Worm (Caenorhabditis elegans): ENCODE results near the gene F53C3.4.

F53C3.4 gene

ce11 chrII:3901108-3901507 is at the start of gene F53C3.4:
Gene F53C3.4, plus strand, starts transcription at chrII:3901408.
- TF ChIP-seq tra-4 (tag; optimal IDR thresholded peaks at IDR 0.05) (no peak), F13C5.2 (tag; optimal IDR thresholded peaks at IDR 0.05) (no peak), ceh-13 (GFP tag; optimal IDR thresholded peaks at IDR 0.05) (no peak), hmbx-1 (tag; optimal IDR thresholded peaks at IDR 0.05) (no peak), sea-1 (GFP tag; conservative IDR thresholded peaks at IDR 0.05) (no peak), aly-1 (tag; optimal IDR thresholded peaks at IDR 0.05) (no peak), tbx-11 (GFP tag; IDR thresholded peaks at IDR 0.05) (no peak), tbx-37 (GFP tag; conservative IDR thresholded peaks at IDR 0.05) (no peak), ets-7 (tag; optimal IDR thresholded peaks at IDR 0.05) (no peak), ceh-36 (tag; optimal IDR thresholded peaks at IDR 0.05) (no peak), B0310.2 (tag; optimal IDR thresholded peaks at IDR 0.05) (no peak), pes-1 (GFP tag; IDR thresholded peaks at IDR 0.05) (no peak), hnd-1 (tag; optimal IDR thresholded peaks at IDR 0.05) (no peak), hmg-4 (GFP tag; optimal IDR thresholded peaks at IDR 0.05) (no peak), flt-1 (GFP tag; IDR thresholded peaks at IDR 0.05) (no peak), ama-1 (optimal IDR thresholded peaks at IDR 0.05) (no peak), scrt-1 (GFP tag; IDR thresholded peaks at IDR 0.05) (no peak)

DNA sequence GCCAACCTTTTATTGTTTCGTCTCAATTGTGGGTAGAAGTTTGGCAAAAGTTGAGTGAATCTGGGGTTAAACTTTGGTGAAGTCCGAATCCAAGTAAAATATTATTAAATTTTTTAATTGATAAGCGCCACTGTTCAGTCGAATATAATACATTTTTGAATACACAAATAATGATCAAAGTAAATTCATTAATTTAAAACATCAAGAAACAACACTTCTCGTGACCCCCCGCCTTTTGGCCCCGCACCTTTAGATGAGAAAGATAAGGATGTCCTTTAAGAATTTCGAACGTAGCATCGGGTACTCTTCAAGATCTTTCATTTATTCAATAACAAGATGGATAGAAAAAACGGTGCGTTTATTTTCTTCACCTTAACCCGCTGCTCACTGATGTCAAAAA is 48.6 kb upstream of the F53C3.4 start, which contains the start of gene nhr-257:
TSS of gene nhr-257 (plus strand) at position 301 of the 400 bp plus-strand sequence.
- TF ChIP-seq hmg-4 (GFP tag; optimal IDR thresholded peaks at IDR 0.05) (no peak), scrt-1 (GFP tag; IDR thresholded peaks at IDR 0.05) (no peak), sea-1 (GFP tag; conservative IDR thresholded peaks at IDR 0.05) (no peak), ets-7 (tag; optimal IDR thresholded peaks at IDR 0.05) (no peak), tbx-11 (GFP tag; IDR thresholded peaks at IDR 0.05) (no peak), tbx-37 (GFP tag; conservative IDR thresholded peaks at IDR 0.05) (no peak), F13C5.2 (tag; optimal IDR thresholded peaks at IDR 0.05) (no peak), flt-1 (GFP tag; IDR thresholded peaks at IDR 0.05) (no peak), aly-1 (tag; optimal IDR thresholded peaks at IDR 0.05) (no peak), tra-4 (tag; optimal IDR thresholded peaks at IDR 0.05) (no peak), hmbx-1 (tag; optimal IDR thresholded peaks at IDR 0.05) (no peak), pes-1 (GFP tag; IDR thresholded peaks at IDR 0.05) (no peak), ceh-36 (tag; optimal IDR thresholded peaks at IDR 0.05) (no peak), B0310.2 (tag; optimal IDR thresholded peaks at IDR 0.05) (no peak), ceh-13 (GFP tag; optimal IDR thresholded peaks at IDR 0.05) (no peak), ama-1 (optimal IDR thresholded peaks at IDR 0.05) (no peak)

DNA sequence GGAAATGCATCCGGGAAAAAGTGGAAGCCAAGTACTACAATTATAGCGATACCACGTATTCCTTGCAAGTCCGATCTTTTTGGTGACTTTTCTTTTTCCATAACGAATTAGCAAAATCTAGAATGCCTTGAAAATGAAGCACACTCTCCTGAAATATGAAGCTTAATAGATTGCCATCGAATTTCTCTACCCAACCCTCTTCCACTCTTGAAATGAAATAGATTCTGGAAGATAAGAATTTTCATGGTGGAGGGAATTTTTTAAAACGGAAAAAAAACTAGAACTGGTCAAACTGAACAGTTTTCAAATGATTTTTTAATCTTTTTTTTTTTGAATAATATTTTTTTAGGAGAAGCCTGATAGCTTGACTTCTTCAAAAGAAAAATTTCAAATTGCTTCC is 40.4 kb upstream of the F53C3.4 start, which contains the start of gene oac-11:
TSS of gene oac-11 (minus strand) at position 101 of the 400 bp plus-strand sequence.
- TF ChIP-seq pes-1 (GFP tag; IDR thresholded peaks at IDR 0.05) (no peak), flt-1 (GFP tag; IDR thresholded peaks at IDR 0.05) (no peak), F13C5.2 (tag; optimal IDR thresholded peaks at IDR 0.05) (no peak), aly-1 (tag; optimal IDR thresholded peaks at IDR 0.05) (no peak), scrt-1 (GFP tag; IDR thresholded peaks at IDR 0.05) (no peak)

DNA sequence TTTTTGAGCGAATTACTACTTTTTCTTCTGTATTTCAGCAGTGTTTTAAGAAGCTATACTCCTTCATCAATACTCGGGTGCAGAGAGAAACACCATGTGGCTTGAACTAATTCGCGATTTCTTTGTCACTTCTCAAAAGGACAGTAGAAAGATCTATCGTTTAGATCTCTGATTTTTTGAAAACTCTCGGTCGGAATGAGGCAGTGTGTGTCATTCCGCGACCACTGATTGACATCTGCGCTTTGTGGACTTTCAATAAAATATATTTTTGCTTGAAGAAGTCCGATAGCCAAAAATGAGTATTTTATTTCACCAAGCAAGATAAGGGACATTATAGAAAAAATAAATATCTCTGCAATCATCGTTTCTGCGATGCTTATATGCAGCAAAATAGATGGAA is 39.2 kb upstream of the F53C3.4 start:
- TF ChIP-seq ets-7 (tag; optimal IDR thresholded peaks at IDR 0.05), result no peak
- no peak for TF ChIP-seq F13C5.2 (tag; optimal IDR thresholded peaks at IDR 0.05)
- no peak for TF ChIP-seq flt-1 (GFP tag; IDR thresholded peaks at IDR 0.05)
- no peak for TF ChIP-seq tra-4 (tag; optimal IDR thresholded peaks at IDR 0.05)
- no peak for TF ChIP-seq ama-1 (optimal IDR thresholded peaks at IDR 0.05)
- no peak for TF ChIP-seq hmbx-1 (tag; optimal IDR thresholded peaks at IDR 0.05)
- TF ChIP-seq ceh-36 (tag; optimal IDR thresholded peaks at IDR 0.05), result no peak
- TF ChIP-seq ceh-13 (GFP tag; optimal IDR thresholded peaks at IDR 0.05), result no peak

DNA sequence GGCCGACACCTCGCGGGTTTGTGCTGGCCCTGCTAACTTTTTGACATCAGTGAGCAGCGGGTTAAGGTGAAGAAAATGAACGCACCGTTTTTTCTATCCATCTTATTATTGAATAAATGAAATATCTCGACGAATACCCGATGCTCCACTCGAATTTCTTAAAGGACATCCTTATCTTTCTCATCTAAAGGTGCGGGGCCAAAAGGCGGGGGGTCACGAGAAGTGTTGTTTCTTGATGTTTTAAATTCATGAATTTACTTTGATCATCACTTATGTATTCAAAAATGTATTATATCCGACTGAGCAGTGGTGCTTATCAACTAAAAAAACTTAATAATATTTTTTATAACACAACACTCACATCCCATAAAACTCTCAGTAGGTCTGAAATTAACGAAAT is 36.6 kb upstream of the F53C3.4 start, which contains the start of gene nhr-261:
TSS of gene nhr-261 (minus strand) at position 101 of the 400 bp plus-strand sequence.
- TF ChIP-seq ets-7 (tag; optimal IDR thresholded peaks at IDR 0.05) (no peak), B0310.2 (tag; optimal IDR thresholded peaks at IDR 0.05) (no peak), ama-1 (optimal IDR thresholded peaks at IDR 0.05) (no peak), tra-4 (tag; optimal IDR thresholded peaks at IDR 0.05) (no peak), ceh-36 (tag; optimal IDR thresholded peaks at IDR 0.05) (no peak), pes-1 (GFP tag; IDR thresholded peaks at IDR 0.05) (no peak), tbx-37 (GFP tag; conservative IDR thresholded peaks at IDR 0.05) (no peak), hnd-1 (tag; optimal IDR thresholded peaks at IDR 0.05) (no peak), flt-1 (GFP tag; IDR thresholded peaks at IDR 0.05) (no peak), sea-1 (GFP tag; conservative IDR thresholded peaks at IDR 0.05) (no peak), ceh-13 (GFP tag; optimal IDR thresholded peaks at IDR 0.05) (no peak), hmg-4 (GFP tag; optimal IDR thresholded peaks at IDR 0.05) (no peak), F13C5.2 (tag; optimal IDR thresholded peaks at IDR 0.05) (no peak), aly-1 (tag; optimal IDR thresholded peaks at IDR 0.05) (no peak), hmbx-1 (tag; optimal IDR thresholded peaks at IDR 0.05) (no peak), tbx-11 (GFP tag; IDR thresholded peaks at IDR 0.05) (no peak)

- TF ChIP-seq B0310.2 (tag; optimal IDR thresholded peaks at IDR 0.05) (no peak), ama-1 (optimal IDR thresholded peaks at IDR 0.05) (no peak), hnd-1 (tag; optimal IDR thresholded peaks at IDR 0.05) (no peak), ceh-13 (GFP tag; optimal IDR thresholded peaks at IDR 0.05) (no peak), flt-1 (GFP tag; IDR thresholded peaks at IDR 0.05) (no peak), tbx-11 (GFP tag; IDR thresholded peaks at IDR 0.05) (no peak), tra-4 (tag; optimal IDR thresholded peaks at IDR 0.05) (no peak), tbx-37 (GFP tag; conservative IDR thresholded peaks at IDR 0.05) (no peak), aly-1 (tag; optimal IDR thresholded peaks at IDR 0.05) (no peak), ceh-36 (tag; optimal IDR thresholded peaks at IDR 0.05) (no peak), hmbx-1 (tag; optimal IDR thresholded peaks at IDR 0.05) (no peak), F13C5.2 (tag; optimal IDR thresholded peaks at IDR 0.05) (no peak)
Measured at ce11 chrII:3869601-3870000, 31.6 kb upstream of the F53C3.4 start, which contains the start of gene oac-10. Gene oac-10, plus strand, starts transcription at chrII:3869901.

- TF ChIP-seq hnd-1 (tag; optimal IDR thresholded peaks at IDR 0.05), result no peak
- TF ChIP-seq tbx-11 (GFP tag; IDR thresholded peaks at IDR 0.05), result no peak
Measured at ce11 chrII:3877127-3877526, 24.1 kb upstream of the F53C3.4 start, which contains the start of gene nep-3. Gene nep-3, minus strand, starts transcription at chrII:3877227.

ce11 chrII:3877874-3878273 is 23.3 kb upstream of the F53C3.4 start, which contains the start of gene sdz-7:
Gene sdz-7, minus strand, starts transcription at chrII:3877974.
- TF ChIP-seq F13C5.2 (tag; optimal IDR thresholded peaks at IDR 0.05) (no peak), flt-1 (GFP tag; IDR thresholded peaks at IDR 0.05) (no peak), hnd-1 (tag; optimal IDR thresholded peaks at IDR 0.05) (no peak), tbx-37 (GFP tag; conservative IDR thresholded peaks at IDR 0.05) (no peak), sea-1 (GFP tag; conservative IDR thresholded peaks at IDR 0.05) (no peak), ama-1 (optimal IDR thresholded peaks at IDR 0.05) (no peak), scrt-1 (GFP tag; IDR thresholded peaks at IDR 0.05) (no peak), hmbx-1 (tag; optimal IDR thresholded peaks at IDR 0.05) (no peak), pes-1 (GFP tag; IDR thresholded peaks at IDR 0.05) (no peak), ceh-36 (tag; optimal IDR thresholded peaks at IDR 0.05) (no peak), tra-4 (tag; optimal IDR thresholded peaks at IDR 0.05) (no peak), tbx-11 (GFP tag; IDR thresholded peaks at IDR 0.05) (no peak)

All from whole organism, early embryonic.